Worm (Caenorhabditis elegans): ENCODE data around the gene oac-30.

The oac-30 gene

DNA sequence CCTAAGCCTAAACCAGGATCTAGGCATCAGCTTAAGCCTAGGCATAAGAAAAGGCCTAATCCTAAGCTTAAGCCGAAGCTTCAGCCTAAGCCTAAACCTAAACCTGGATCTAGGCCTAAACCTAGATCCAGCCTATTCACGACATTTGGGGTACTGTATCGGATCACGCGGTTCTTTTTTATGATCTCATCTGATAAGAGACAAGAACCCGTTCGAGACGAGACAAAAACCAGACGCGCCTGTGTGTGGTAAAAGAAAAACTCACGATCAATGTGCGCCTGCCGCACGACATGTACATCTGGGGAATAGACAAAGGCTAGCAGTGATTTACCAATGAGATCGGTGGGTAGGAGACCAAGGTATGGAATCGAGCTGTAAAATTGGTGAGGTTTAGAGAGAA is 26.3 kb downstream of the oac-30 start:
- TF ChIP-seq unc-62 (GFP tag; optimal IDR thresholded peaks at IDR 0.05) (no peak), lsy-2 (tag; optimal IDR thresholded peaks at IDR 0.05) (peak in 1 of 2 experiments; percentile 52), lin-13 (GFP tag; optimal IDR thresholded peaks at IDR 0.05) (no peak), mbf-1 (tag; optimal IDR thresholded peaks at IDR 0.05) (no peak), sem-4 (tag; optimal IDR thresholded peaks at IDR 0.05) (peak; percentile 31), ztf-4 (tag; optimal IDR thresholded peaks at IDR 0.05) (no peak), nhr-6 (tag; optimal IDR thresholded peaks at IDR 0.05) (no peak), egl-27 (tag; optimal IDR thresholded peaks at IDR 0.05) (no peak), nhr-12 (tag; optimal IDR thresholded peaks at IDR 0.05) (no peak), aly-2 (tag; optimal IDR thresholded peaks at IDR 0.05) (no peak), nhr-21 (tag; optimal IDR thresholded peaks at IDR 0.05) (peak; percentile 34), blmp-1 (tag; optimal IDR thresholded peaks at IDR 0.05; ENCODE audit: insufficient read depth) (peak; percentile 12), skn-1 (tag; optimal IDR thresholded peaks at IDR 0.05) (no peak), ama-1 (optimal IDR thresholded peaks at IDR 0.05) (no peak), sma-9 (GFP tag; optimal IDR thresholded peaks at IDR 0.05) (no peak), sma-9 (tag; optimal IDR thresholded peaks at IDR 0.05) (no peak), elt-1 (tag; optimal IDR thresholded peaks at IDR 0.05) (peak; percentile 39), lin-39 (tag; optimal IDR thresholded peaks at IDR 0.05) (no peak), crh-2 (tag; optimal IDR thresholded peaks at IDR 0.05) (no peak), alr-1 (tag; optimal IDR thresholded peaks at IDR 0.05) (no peak), fos-1 (tag; optimal IDR thresholded peaks at IDR 0.05) (no peak), nhr-25 (tag; optimal IDR thresholded peaks at IDR 0.05) (peak; percentile 19)

DNA sequence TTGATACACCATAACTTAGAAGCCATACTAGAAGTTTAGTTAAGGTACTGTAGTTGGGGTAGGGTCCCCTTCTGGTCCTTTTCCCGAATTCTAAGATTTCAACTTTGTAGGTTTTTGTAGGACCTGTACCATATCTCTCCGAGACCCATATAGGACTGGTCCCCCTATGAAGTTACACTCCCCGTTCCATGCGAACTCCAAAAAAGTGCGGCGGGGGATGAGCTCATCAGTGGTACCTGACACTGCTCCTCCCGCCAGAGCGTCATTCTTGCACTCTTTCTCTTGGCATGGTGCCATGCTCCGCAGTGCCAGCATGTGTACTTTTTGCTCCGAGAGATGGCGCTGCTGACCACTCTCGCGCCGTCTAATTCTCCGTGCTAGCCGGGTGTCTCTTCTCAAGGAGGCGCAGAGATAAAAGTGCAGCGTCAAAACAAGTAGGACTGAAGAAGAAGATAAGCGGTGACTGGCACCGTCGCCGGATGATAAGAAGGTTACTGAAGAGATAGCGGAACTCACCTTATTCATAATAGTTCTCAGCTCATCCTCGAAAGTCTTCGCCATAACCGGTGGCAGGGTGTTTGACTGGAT is 27.2 kb downstream of the oac-30 start:
- TF ChIP-seq mdl-1 (tag; optimal IDR thresholded peaks at IDR 0.05) (peak; percentile 19 to 31), sma-9 (GFP tag; optimal IDR thresholded peaks at IDR 0.05) (peak; percentile 63), sma-9 (tag; optimal IDR thresholded peaks at IDR 0.05) (no peak), peb-1 (tag; optimal IDR thresholded peaks at IDR 0.05) (no peak), nhr-11 (tag; optimal IDR thresholded peaks at IDR 0.05) (peak; percentile 51), blmp-1 (tag; optimal IDR thresholded peaks at IDR 0.05; ENCODE audit: insufficient read depth) (no peak), sma-3 (GFP tag; optimal IDR thresholded peaks at IDR 0.05) (peak; percentile 18), egl-27 (tag; optimal IDR thresholded peaks at IDR 0.05) (peak; percentile 37), nhr-21 (tag; optimal IDR thresholded peaks at IDR 0.05) (peak; percentile 52), ztf-11 (tag; optimal IDR thresholded peaks at IDR 0.05) (no peak), F13H6.1 (tag; optimal IDR thresholded peaks at IDR 0.05) (peak; percentile 88), unc-39 (tag; optimal IDR thresholded peaks at IDR 0.05) (no peak), skn-1 (tag; optimal IDR thresholded peaks at IDR 0.05) (no peak), snpc-4 (tag; optimal IDR thresholded peaks at IDR 0.05) (no peak), lsy-2 (tag; optimal IDR thresholded peaks at IDR 0.05) (peak in 1 of 2 experiments; percentile 57), elt-1 (tag; optimal IDR thresholded peaks at IDR 0.05) (no peak), fos-1 (tag; optimal IDR thresholded peaks at IDR 0.05) (peak; percentile 50), ztf-4 (tag; optimal IDR thresholded peaks at IDR 0.05) (no peak), lin-13 (GFP tag; optimal IDR thresholded peaks at IDR 0.05) (no peak), C34F6.9 (tag; optimal IDR thresholded peaks at IDR 0.05) (no peak), R02D3.7 (tag; optimal IDR thresholded peaks at IDR 0.05) (no peak), gmeb-1 (tag; optimal IDR thresholded peaks at IDR 0.05) (no peak), nhr-77 (tag; optimal IDR thresholded peaks at IDR 0.05) (no peak), unc-55 (GFP tag; optimal IDR thresholded peaks at IDR 0.05) (no peak), ama-1 (optimal IDR thresholded peaks at IDR 0.05) (no peak), zag-1 (tag; optimal IDR thresholded peaks at IDR 0.05) (peak; percentile 62)

DNA sequence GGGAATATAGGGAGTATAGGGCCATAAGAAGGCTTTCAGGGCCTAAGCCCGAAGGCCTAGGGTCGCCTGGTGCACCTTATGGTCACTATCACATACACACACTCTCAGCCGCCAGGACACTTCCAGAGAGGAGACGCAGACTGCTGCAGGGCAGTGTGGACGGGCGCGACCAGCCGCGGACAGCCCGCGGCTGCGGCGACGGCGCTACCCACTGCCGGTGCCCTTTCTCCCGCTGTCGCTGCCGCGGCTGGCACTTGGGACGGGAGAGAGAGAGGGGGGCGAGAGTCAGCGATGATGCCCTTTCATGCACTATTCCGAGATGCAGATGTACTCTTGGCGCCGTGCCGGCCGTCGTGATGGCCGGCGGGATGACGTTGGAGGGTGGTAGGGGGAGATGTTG is 28.8 kb downstream of the oac-30 start:
- TF ChIP-seq skn-1 (tag; optimal IDR thresholded peaks at IDR 0.05) (no peak), ceh-16 (tag; optimal IDR thresholded peaks at IDR 0.05) (peak; percentile 55), peb-1 (tag; optimal IDR thresholded peaks at IDR 0.05) (peak; percentile 97), alr-1 (tag; optimal IDR thresholded peaks at IDR 0.05) (no peak), blmp-1 (tag; optimal IDR thresholded peaks at IDR 0.05; ENCODE audit: insufficient read depth) (peak; percentile 20), nhr-6 (tag; optimal IDR thresholded peaks at IDR 0.05) (no peak), mdl-1 (tag; optimal IDR thresholded peaks at IDR 0.05) (peak; percentile 54 to 62), sem-4 (tag; optimal IDR thresholded peaks at IDR 0.05) (peak; percentile 12), nhr-237 (tag; optimal IDR thresholded peaks at IDR 0.05) (no peak), unc-55 (GFP tag; optimal IDR thresholded peaks at IDR 0.05) (peak; percentile 49), unc-39 (tag; optimal IDR thresholded peaks at IDR 0.05) (no peak), F13H6.1 (tag; optimal IDR thresholded peaks at IDR 0.05) (peak; percentile 93), nhr-25 (tag; optimal IDR thresholded peaks at IDR 0.05) (peak; percentile 23), Y55F3AM.14 (GFP tag; optimal IDR thresholded peaks at IDR 0.05) (peak; percentile 65), fos-1 (tag; optimal IDR thresholded peaks at IDR 0.05) (peak; percentile 41), zag-1 (tag; optimal IDR thresholded peaks at IDR 0.05) (peak; percentile 66), unc-62 (GFP tag; optimal IDR thresholded peaks at IDR 0.05) (no peak), ztf-11 (tag; optimal IDR thresholded peaks at IDR 0.05) (no peak), sma-3 (GFP tag; optimal IDR thresholded peaks at IDR 0.05) (peak; percentile 69), nhr-77 (tag; optimal IDR thresholded peaks at IDR 0.05) (no peak), ceh-82 (tag; optimal IDR thresholded peaks at IDR 0.05) (no peak), gmeb-1 (tag; optimal IDR thresholded peaks at IDR 0.05) (no peak), nhr-10 (tag; optimal IDR thresholded peaks at IDR 0.05) (no peak), lin-13 (GFP tag; optimal IDR thresholded peaks at IDR 0.05) (peak; percentile 32), C34F6.9 (tag; optimal IDR thresholded peaks at IDR 0.05) (peak; percentile 26), lin-11 (tag; optimal IDR thresholded peaks at IDR 0.05) (peak; percentile 42), egl-27 (tag; optimal IDR thresholded peaks at IDR 0.05) (peak; percentile 66), nhr-21 (tag; optimal IDR thresholded peaks at IDR 0.05) (peak; percentile 69), mab-5 (tag; optimal IDR thresholded peaks at IDR 0.05) (no peak), nhr-129 (tag; optimal IDR thresholded peaks at IDR 0.05) (peak; percentile 15), crh-2 (tag; optimal IDR thresholded peaks at IDR 0.05) (no peak), aly-2 (tag; optimal IDR thresholded peaks at IDR 0.05) (no peak), nhr-11 (tag; optimal IDR thresholded peaks at IDR 0.05) (no peak), lsy-2 (tag; optimal IDR thresholded peaks at IDR 0.05) (peak in 1 of 2 experiments; percentile 54), ztf-4 (tag; optimal IDR thresholded peaks at IDR 0.05) (no peak), sma-9 (GFP tag; optimal IDR thresholded peaks at IDR 0.05) (peak; percentile 69), sma-9 (tag; optimal IDR thresholded peaks at IDR 0.05) (no peak)
